Worm (Caenorhabditis elegans) whole organism, L3 larva: ENCODE results near the gene clec-4.
"Not testable (repeated sequence)": the region's sequence is repeated elsewhere in the genome, so short reads cannot be mapped to it uniquely, and the experiment has no call there.

Experiments used
- ZK546.5 ChIP-seq: sonication (generic microtip); optimal IDR thresholded peaks from 2 replicates; lab custom pipeline; 2017; ENCODE audit warnings: missing biosample characterization, missing genetic modification characterization
- aly-2 ChIP-seq: fragments of 150-350 bp; optimal IDR thresholded peaks from 2 replicates; lab custom pipeline; 2014; ENCODE audit warnings: missing biosample characterization, missing genetic modification characterization
- ama-1 ChIP-seq: fragments of 150-350 bp; optimal IDR thresholded peaks from 2 replicates; lab custom pipeline; 2018
- ceh-16 ChIP-seq: sonication (generic microtip); optimal IDR thresholded peaks from 2 replicates; lab custom pipeline; 2017; ENCODE audit warnings: missing biosample characterization, missing genetic modification characterization
- ceh-28 ChIP-seq: fragments of 150-350 bp; optimal IDR thresholded peaks from 2 replicates; lab custom pipeline; 2014; ENCODE audit warnings: missing biosample characterization, missing genetic modification reagents, missing genetic modification characterization
- ceh-82 ChIP-seq: fragments of 150-350 bp; optimal IDR thresholded peaks from 2 replicates; lab custom pipeline; 2014; ENCODE audit warnings: missing biosample characterization, missing genetic modification characterization
- ceh-9 ChIP-seq: sonication (generic microtip); optimal IDR thresholded peaks from 2 replicates; lab custom pipeline; 2018; ENCODE audit warnings: missing biosample characterization, missing genetic modification characterization
- daf-12 ChIP-seq: fragments of 150-350 bp; optimal IDR thresholded peaks from 2 replicates; lab custom pipeline; 2014; ENCODE audit warnings: missing biosample characterization, missing genetic modification reagents, missing genetic modification characterization
- egl-27 ChIP-seq: sonication (generic microtip); optimal IDR thresholded peaks from 4 replicates; lab custom pipeline; 2017; ENCODE audit warnings: missing biosample characterization, missing genetic modification reagents, missing genetic modification characterization
- elt-1 ChIP-seq: fragments of 150-350 bp; optimal IDR thresholded peaks from 2 replicates; lab custom pipeline; 2014; ENCODE audit warnings: missing biosample characterization, missing genetic modification characterization
- eor-1 ChIP-seq, 2 experiments: fragments of 150-350 bp; optimal IDR thresholded peaks; 2 replicates each; lab custom pipeline; 2014 to 2018; ENCODE audit warnings: missing biosample characterization in 2 of 2, missing genetic modification characterization in 2 of 2
- fkh-10 ChIP-seq: sonication (generic microtip); optimal IDR thresholded peaks from 2 replicates; lab custom pipeline; 2017; ENCODE audit warnings: missing biosample characterization, missing genetic modification reagents, missing genetic modification characterization
- fkh-2 ChIP-seq: fragments of 150-350 bp; optimal IDR thresholded peaks from 2 replicates; lab custom pipeline; 2014; ENCODE audit warnings: missing biosample characterization, missing genetic modification reagents, missing genetic modification characterization
- fos-1 ChIP-seq: fragments of 150-350 bp; optimal IDR thresholded peaks from 2 replicates; lab custom pipeline; 2014; ENCODE audit warnings: missing biosample characterization, missing genetic modification characterization
- hmg-11 ChIP-seq: sonication (generic microtip); optimal IDR thresholded peaks from 2 replicates; lab custom pipeline; 2016; ENCODE audit warnings: missing genetic modification characterization, missing compliant biosample characterization
- jun-1 ChIP-seq: fragments of 150-350 bp; optimal IDR thresholded peaks from 2 replicates; lab custom pipeline; 2014; ENCODE audit warnings: missing biosample characterization, missing genetic modification reagents, missing genetic modification characterization
- lin-15B ChIP-seq: fragments of 150-350 bp; optimal IDR thresholded peaks from 2 replicates; lab custom pipeline; 2014; ENCODE audit warnings: missing biosample characterization, missing genetic modification characterization
- lin-39 ChIP-seq: fragments of 150-350 bp; optimal IDR thresholded peaks from 2 replicates; lab custom pipeline; 2018; ENCODE audit warnings: missing biosample characterization, missing genetic modification reagents, missing genetic modification characterization
- mdl-1 ChIP-seq: fragments of 150-350 bp; optimal IDR thresholded peaks from 2 replicates; lab custom pipeline; 2014; ENCODE audit warnings: missing biosample characterization, missing genetic modification characterization
- nfya-1 ChIP-seq: sonication (generic microtip); optimal IDR thresholded peaks from 2 replicates; lab custom pipeline; 2017; ENCODE audit warnings: missing genetic modification characterization, mild to moderate bottlenecking, missing compliant biosample characterization, antibody characterized with exemption, moderate library complexity; ENCODE audit not compliant: insufficient read depth
- nhr-11 ChIP-seq: fragments of 150-350 bp; optimal IDR thresholded peaks from 2 replicates; lab custom pipeline; 2014; ENCODE audit warnings: missing biosample characterization, missing genetic modification characterization
- nhr-12 ChIP-seq: fragments of 150-350 bp; optimal IDR thresholded peaks from 2 replicates; lab custom pipeline; 2014; ENCODE audit warnings: missing biosample characterization, missing genetic modification characterization
- nhr-23 ChIP-seq: fragments of 150-350 bp; optimal IDR thresholded peaks from 2 replicates; lab custom pipeline; 2014; ENCODE audit warnings: missing biosample characterization, missing genetic modification reagents, missing genetic modification characterization
- nhr-25 ChIP-seq: sonication (generic microtip); optimal IDR thresholded peaks from 2 replicates; lab custom pipeline; 2017; ENCODE audit warnings: missing biosample characterization, missing genetic modification characterization
- nhr-28 ChIP-seq: fragments of 150-350 bp; optimal IDR thresholded peaks from 2 replicates; lab custom pipeline; 2014; ENCODE audit warnings: missing biosample characterization, missing genetic modification characterization
- nhr-43 ChIP-seq: sonication (generic microtip); optimal IDR thresholded peaks from 2 replicates; lab custom pipeline; 2016; ENCODE audit warnings: mild to moderate bottlenecking, missing genetic modification characterization, missing compliant biosample characterization; ENCODE audit not compliant: poor library complexity, severe bottlenecking
- nhr-77 ChIP-seq: fragments of 150-350 bp; optimal IDR thresholded peaks from 2 replicates; lab custom pipeline; 2014; ENCODE audit warnings: missing biosample characterization, missing genetic modification characterization
- pha-4 ChIP-seq: fragments of 150-350 bp; optimal IDR thresholded peaks from 2 replicates; lab custom pipeline; 2014; ENCODE audit warnings: missing biosample characterization, missing genetic modification reagents, missing genetic modification characterization
- sea-2 ChIP-seq: fragments of 150-350 bp; sonication (generic microtip); optimal IDR thresholded peaks from 4 replicates; lab custom pipeline; 2014; ENCODE audit warnings: missing biosample characterization, missing genetic modification reagents, missing genetic modification characterization
- snpc-4 ChIP-seq: fragments of 150-350 bp; optimal IDR thresholded peaks from 2 replicates; lab custom pipeline; 2014; ENCODE audit warnings: missing biosample characterization, missing genetic modification characterization
- unc-39 ChIP-seq: sonication (generic microtip); optimal IDR thresholded peaks from 4 replicates; lab custom pipeline; 2017; ENCODE audit warnings: missing biosample characterization, missing genetic modification characterization
- unc-62 ChIP-seq: fragments of 150-350 bp; sonication (generic microtip); optimal IDR thresholded peaks from 4 replicates; lab custom pipeline; 2014; ENCODE audit warnings: missing biosample characterization, missing genetic modification reagents, missing genetic modification characterization
- zag-1 ChIP-seq: fragments of 150-350 bp; optimal IDR thresholded peaks from 2 replicates; lab custom pipeline; 2014; ENCODE audit warnings: missing biosample characterization, missing genetic modification characterization
- ztf-11 ChIP-seq: fragments of 150-350 bp; optimal IDR thresholded peaks from 2 replicates; lab custom pipeline; 2014; ENCODE audit warnings: missing biosample characterization, missing genetic modification characterization
- ztf-4 ChIP-seq: fragments of 150-350 bp; optimal IDR thresholded peaks from 2 replicates; lab custom pipeline; 2014; ENCODE audit warnings: missing biosample characterization, missing genetic modification characterization

The clec-4 gene

DNA sequence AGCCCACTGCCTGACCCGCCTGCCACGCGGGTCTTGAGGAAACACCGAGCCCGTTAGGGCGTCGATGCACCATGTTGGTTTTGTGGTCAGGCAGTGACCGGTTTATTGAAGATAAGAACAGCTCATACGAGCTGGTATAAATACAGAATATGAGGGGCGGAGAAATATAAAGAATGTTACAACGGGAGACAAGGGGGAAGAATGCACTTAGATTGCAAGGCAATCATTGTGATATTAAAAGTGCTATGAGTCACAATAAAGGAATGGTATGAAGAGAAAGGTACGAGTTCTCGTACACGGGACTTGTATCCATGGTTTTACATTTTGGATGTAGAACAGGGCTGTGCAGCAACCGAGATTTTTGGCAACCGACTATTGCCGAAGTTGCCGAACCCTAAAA, 43.5 kb upstream of the clec-4 start, which contains the start of gene Y38E10A.14:
Gene Y38E10A.14, minus strand, starts transcription at position 101 of the 400 bp plus-strand sequence.
- TF ChIP-seq pha-4, ztf-11, egl-27 (tag; lab: Kevin White, UChicago): not testable (repeated sequence)

DNA sequence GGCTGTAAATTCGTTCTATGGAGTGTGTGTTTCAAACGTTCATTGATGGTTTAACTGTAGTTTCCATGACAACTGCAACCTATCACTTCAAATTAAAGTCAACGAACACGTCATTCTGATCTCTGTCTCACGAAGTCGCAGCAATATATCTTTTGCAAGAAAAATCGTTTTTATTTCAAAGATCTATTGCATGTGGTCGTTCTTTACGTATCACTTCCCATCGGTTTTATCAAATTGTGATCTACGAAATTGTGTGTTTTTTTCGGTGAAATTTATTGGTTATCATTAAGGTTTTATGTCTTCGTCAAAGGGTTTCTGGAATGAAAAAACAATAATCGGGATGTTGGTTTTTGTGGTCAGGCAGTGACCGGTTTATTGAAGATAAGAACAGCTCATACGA, 41.9 kb upstream of the clec-4 start:
- TF ChIP-seq nhr-28 (tag; lab: Kevin White, UChicago) (no peak), lin-39 (no peak), jun-1 (no peak), lin-15B (tag; lab: Kevin White, UChicago) (no peak), fkh-10 (GFP tag; lab: Kevin White, UChicago) (no peak), nhr-23 (tag; lab: Kevin White, UChicago) (no peak), ZK546.5 (tag; lab: Kevin White, UChicago) (no peak), nhr-77 (tag; lab: Kevin White, UChicago) (no peak)

- TF ChIP-seq ceh-9 (tag; lab: Kevin White, UChicago), result no peak
- TF ChIP-seq fkh-10 (GFP tag; lab: Kevin White, UChicago), result no peak
- no peak for TF ChIP-seq unc-39 (tag; lab: Kevin White, UChicago)
- TF ChIP-seq fos-1, result no peak
- TF ChIP-seq nhr-25 (tag; lab: Kevin White, UChicago), result peak; percentile 50
- no peak for TF ChIP-seq daf-12 (tag; lab: Kevin White, UChicago)
- TF ChIP-seq ceh-28 (tag; lab: Kevin White, UChicago), result no peak
- TF ChIP-seq snpc-4 (tag; lab: Kevin White, UChicago), result no peak
- no peak for TF ChIP-seq zag-1 (tag; lab: Kevin White, UChicago)
- TF ChIP-seq nhr-12 (tag; lab: Kevin White, UChicago), result no peak
- no peak for TF ChIP-seq ceh-82
- no peak for TF ChIP-seq hmg-11 (tag; lab: Kevin White, UChicago)
- no peak for TF ChIP-seq eor-1 (tag; optimal IDR thresholded peaks at IDR 0.05; lab: Kevin White, UChicago)
- peak; percentile 88 for TF ChIP-seq nhr-43 (tag; lab: Kevin White, UChicago)
- no peak for TF ChIP-seq ama-1 (lab: Kevin White, UChicago)
- no peak for TF ChIP-seq egl-27 (tag; lab: Kevin White, UChicago)
- TF ChIP-seq lin-39, result no peak
- no peak for TF ChIP-seq jun-1
- TF ChIP-seq unc-62 (GFP tag; lab: Kevin White, UChicago), result no peak
- TF ChIP-seq nfya-1 (tag; lab: Kevin White, UChicago), result no peak
- TF ChIP-seq mdl-1, result no peak
- no peak for TF ChIP-seq fkh-2 (tag; lab: Kevin White, UChicago)
- TF ChIP-seq nhr-77 (tag; lab: Kevin White, UChicago), result no peak
- no peak for TF ChIP-seq lin-15B (tag; lab: Kevin White, UChicago)
- peak; percentile 82 for TF ChIP-seq nhr-23 (tag; lab: Kevin White, UChicago)
- no peak for TF ChIP-seq aly-2 (tag; lab: Kevin White, UChicago)
Measured at ce11 chrII:12621908-12622566, 41.1 kb upstream of the clec-4 start, which contains the start of gene nspe-8. TSS of gene nspe-8 (minus strand) at chrII:12621958.

DNA sequence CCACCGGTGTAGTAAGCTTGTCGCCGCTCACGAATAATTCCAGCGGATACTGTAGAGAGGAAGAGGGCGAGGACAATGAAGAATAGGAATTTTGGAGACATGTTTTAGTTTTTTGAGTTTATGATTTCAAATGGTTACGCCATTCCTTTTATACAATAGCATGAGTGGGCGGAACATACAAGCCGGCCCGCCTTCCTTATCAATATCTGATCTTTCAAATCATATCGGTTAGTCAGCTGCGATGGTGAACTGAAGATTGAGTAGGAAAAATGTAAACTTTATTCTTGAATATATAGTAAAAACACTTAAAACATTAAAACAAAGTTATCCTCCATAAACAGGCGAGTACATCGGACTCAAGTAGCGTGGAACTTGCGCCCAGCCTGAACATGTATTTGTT, 39.9 kb upstream of the clec-4 start, which contains the start of gene nspe-1:
Gene nspe-1, minus strand, starts transcription at position 101 of the 400 bp plus-strand sequence.
- TF ChIP-seq mdl-1, result no peak
- no peak for TF ChIP-seq lin-15B (tag; lab: Kevin White, UChicago)
- no peak for TF ChIP-seq sea-2 (GFP tag; lab: Kevin White, UChicago)
- TF ChIP-seq nhr-23 (tag; lab: Kevin White, UChicago), result no peak
- no peak for TF ChIP-seq jun-1
- TF ChIP-seq nhr-11 (tag; lab: Kevin White, UChicago), result no peak
- no peak for TF ChIP-seq nhr-77 (tag; lab: Kevin White, UChicago)
- TF ChIP-seq ztf-4 (tag; lab: Kevin White, UChicago), result no peak
- no peak for TF ChIP-seq nhr-25 (tag; lab: Kevin White, UChicago)
- no peak for TF ChIP-seq ceh-16 (tag; lab: Kevin White, UChicago)
- no peak for TF ChIP-seq eor-1 (tag; optimal IDR thresholded peaks at IDR 0.05; lab: Kevin White, UChicago)
- TF ChIP-seq elt-1 (tag; lab: Kevin White, UChicago), result no peak
- TF ChIP-seq, all 47 proteins: peak for 0
